Worm (Caenorhabditis elegans): ENCODE measurements around the gene rfc-3.

DNA sequence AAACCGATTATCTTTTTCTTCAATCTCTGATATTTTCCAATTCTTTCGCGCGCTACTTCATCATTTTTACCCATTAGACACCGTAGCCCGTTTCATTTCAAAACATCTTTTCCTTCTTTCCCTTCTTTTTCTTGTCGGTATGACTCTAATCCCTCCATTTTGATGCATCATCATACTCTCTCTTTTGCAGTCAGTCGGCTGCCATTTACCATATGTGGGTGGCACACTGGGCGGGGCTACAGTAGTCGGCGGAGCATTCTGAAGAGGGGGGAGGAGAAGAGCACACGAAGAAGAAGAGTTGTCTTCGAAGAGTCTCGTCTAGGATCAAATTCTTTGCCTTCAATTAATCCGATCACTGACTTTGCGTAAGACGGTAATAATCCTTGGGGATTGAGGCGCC is 23.2 kb downstream of the rfc-3 start, which contains the start of gene unc-30:
- TF ChIP-seq blmp-1 (tag; optimal IDR thresholded peaks at IDR 0.05) (no peak), ceh-43 (GFP tag; optimal IDR thresholded peaks at IDR 0.05) (no peak), mep-1 (tag; optimal IDR thresholded peaks at IDR 0.05) (no peak), unc-62 (GFP tag; optimal IDR thresholded peaks at IDR 0.05) (no peak), pha-4 (tag; optimal IDR thresholded peaks at IDR 0.05) (no peak), ces-1 (GFP tag; optimal IDR thresholded peaks at IDR 0.05) (no peak), elt-1 (tag; optimal IDR thresholded peaks at IDR 0.05; ENCODE audit: borderline replicate concordance, insufficient read depth) (no peak), nhr-28 (tag; optimal IDR thresholded peaks at IDR 0.05) (no peak), lin-13 (tag; optimal IDR thresholded peaks at IDR 0.05) (no peak), snpc-4 (tag; optimal IDR thresholded peaks at IDR 0.05) (no peak)

Measured in whole organism, mixed stage, embryonic.